Fruit fly (Drosophila melanogaster): ENCODE measurements around the gene wts.
A peak's percentile ranks its signal among the peaks of the same experiment; 100 is the strongest.

wts gene

dm6 chr3R:30789363-30789762 is 17.1 kb downstream of the wts start (continued):
- TF ChIP-seq CG7963 (GFP tag; IDR thresholded peaks at IDR 0.05; ENCODE audit: partially characterized antibody) (0 out of 3 replicates have a peak, but pooled peaks have one; percentile 51), CG17912 (GFP tag; optimal IDR thresholded peaks at IDR 0.05) (no peak), ftz-f1 (GFP tag; optimal IDR thresholded peaks at IDR 0.05) (no peak), tio (GFP tag; optimal IDR thresholded peaks at IDR 0.05) (peak; percentile 13), dpn (GFP tag; optimal IDR thresholded peaks at IDR 0.05) (peak in 1 of 2 experiments; percentile 11), pum (GFP tag; optimal IDR thresholded peaks at IDR 0.05) (no peak), CoRest (tag; optimal IDR thresholded peaks at IDR 0.05) (peak; percentile 5), CG12659 (GFP tag; optimal IDR thresholded peaks at IDR 0.05) (no peak), usp (GFP tag; optimal IDR thresholded peaks at IDR 0.05) (no peak), odd (GFP tag; optimal IDR thresholded peaks at IDR 0.05) (no peak), CG8388 (GFP tag; optimal IDR thresholded peaks at IDR 0.05) (peak; percentile 9), Ptx1 (GFP tag; IDR thresholded peaks at IDR 0.05) (peak; percentile 61), Meics (GFP tag; optimal IDR thresholded peaks at IDR 0.05) (no peak), tna (GFP tag; IDR thresholded peaks at IDR 0.05; ENCODE audit: partially characterized antibody) (peak; percentile 52; the same call in 1 of the 2 replicates), Opbp (GFP tag; IDR thresholded peaks at IDR 0.05; ENCODE audit: partially characterized antibody) (peak; percentile 77), C15 (GFP tag; IDR thresholded peaks at IDR 0.05) (0 out of 3 replicates have a peak, but pooled peaks have one; percentile 59), unc-4 (GFP tag; IDR thresholded peaks at IDR 0.05; ENCODE audit: partially characterized antibody) (peak; percentile 69), Oli (tag; optimal IDR thresholded peaks at IDR 0.05) (no peak), CG30431 (GFP tag; optimal IDR thresholded peaks at IDR 0.05) (no peak), NfI (GFP tag; optimal IDR thresholded peaks at IDR 0.05) (no peak), lilli (GFP tag; optimal IDR thresholded peaks at IDR 0.05) (peak; percentile 12), da (GFP tag; optimal IDR thresholded peaks at IDR 0.05) (no peak), CG11456 (GFP tag; IDR thresholded peaks at IDR 0.05) (peak; percentile 87), CG8359 (GFP tag; optimal IDR thresholded peaks at IDR 0.05; ENCODE audit: borderline replicate concordance) (no peak)

- TF ChIP-seq twi (tag; optimal IDR thresholded peaks at IDR 0.05), result peak; percentile 91
- no peak for TF ChIP-seq Taf1 (GFP tag; IDR thresholded peaks at IDR 0.05)
These were observed 23.9 kb downstream of the wts start for dm6 chr3R:30782553-30782952.

dm6 chr3R:30781661-30782120 is 24.7 kb downstream of the wts start:
- TF ChIP-seq CG12071 (GFP tag; optimal IDR thresholded peaks at IDR 0.05), result peak; percentile 86
- peak; percentile 84 for TF ChIP-seq caup (GFP tag; optimal IDR thresholded peaks at IDR 0.05; ENCODE audit: severe bottlenecking)
- TF ChIP-seq crol (GFP tag; IDR thresholded peaks at IDR 0.05), result peak; percentile 53
- peak; percentile 82; the same call in 2 of the 3 replicates for TF ChIP-seq so (GFP tag; IDR thresholded peaks at IDR 0.05)
- peak; percentile 83 for TF ChIP-seq en (GFP tag; optimal IDR thresholded peaks at IDR 0.05)
- TF ChIP-seq ATbp (GFP tag; optimal IDR thresholded peaks at IDR 0.05), result peak; percentile 87
- peak; percentile 84 for TF ChIP-seq da (GFP tag; optimal IDR thresholded peaks at IDR 0.05)
- peak; percentile 95 for TF ChIP-seq CG14441 (GFP tag; IDR thresholded peaks at IDR 0.05)
- TF ChIP-seq mam (GFP tag; optimal IDR thresholded peaks at IDR 0.05), result peak; percentile 94
- TF ChIP-seq sqz (GFP tag; optimal IDR thresholded peaks at IDR 0.05), result peak; percentile 81
- peak; percentile 95 for TF ChIP-seq sug (tag; optimal IDR thresholded peaks at IDR 0.05)
- peak; percentile 89 for TF ChIP-seq Rx (GFP tag; IDR thresholded peaks at IDR 0.05)
- peak; percentile 86; the same call in 2 of the 3 replicates for TF ChIP-seq C15 (GFP tag; IDR thresholded peaks at IDR 0.05)
- TF ChIP-seq ro (GFP tag; IDR thresholded peaks at IDR 0.05), result peak; percentile 91
- peak; percentile 95 for TF ChIP-seq CG14667 (GFP tag; IDR thresholded peaks at IDR 0.05)
- peak; percentile 93 for TF ChIP-seq ERR (GFP tag; optimal IDR thresholded peaks at IDR 0.05)
- TF ChIP-seq gro (GFP tag; optimal IDR thresholded peaks at IDR 0.05), result peak; percentile 87
- peak; percentile 66 for TF ChIP-seq CG3838 (GFP tag; optimal IDR thresholded peaks at IDR 0.05)
- peak; percentile 80 for TF ChIP-seq cas (GFP tag; IDR thresholded peaks at IDR 0.05)
- peak; percentile 10; the same call in 1 of the 2 replicates for TF ChIP-seq CG13287 (GFP tag; IDR thresholded peaks at IDR 0.05; ENCODE audit: partially characterized antibody)
- peak; percentile 72 for TF ChIP-seq Ets97D (GFP tag; optimal IDR thresholded peaks at IDR 0.05)
- TF ChIP-seq Awh (GFP tag; IDR thresholded peaks at IDR 0.05), result peak; percentile 88
- TF ChIP-seq gcm2 (GFP tag; optimal IDR thresholded peaks at IDR 0.05), result peak; percentile 76
- peak; percentile 28 for TF ChIP-seq Kr (GFP tag; optimal IDR thresholded peaks at IDR 0.05)
- no peak for TF ChIP-seq CG17912 (GFP tag; optimal IDR thresholded peaks at IDR 0.05)

Measured in whole organism, embryonic.